Worm (Caenorhabditis elegans) whole organism, mixed stage, embryonic: ENCODE results near the gene F54F12.2.

Experiments
- bed-3 ChIP-seq: fragments of 200-800 bp; sonication (Bioruptor generic); optimal IDR thresholded peaks from 3 replicates; lab custom pipeline; 2018; ENCODE audit warnings: mild to moderate bottlenecking, missing genetic modification characterization, moderate library complexity, missing compliant biosample characterization
- ceh-83 ChIP-seq: fragments of 200-800 bp; sonication (Bioruptor generic); optimal IDR thresholded peaks from 2 replicates; lab custom pipeline; 2018; ENCODE audit warnings: mild to moderate bottlenecking, missing genetic modification characterization, missing compliant biosample characterization
- ces-1 ChIP-seq: fragments of 150-350 bp; optimal IDR thresholded peaks from 2 replicates; lab custom pipeline; 2014; ENCODE audit warnings: missing biosample characterization, missing genetic modification reagents, missing genetic modification characterization
- elt-1 ChIP-seq: sonication (generic microtip); optimal IDR thresholded peaks from 2 replicates; lab custom pipeline; 2017; ENCODE audit warnings: missing genetic modification characterization, mild to moderate bottlenecking, missing compliant biosample characterization, antibody characterized with exemption, moderate library complexity, borderline replicate concordance; ENCODE audit not compliant: insufficient read depth
- lin-13 ChIP-seq: fragments of 150-350 bp; optimal IDR thresholded peaks from 2 replicates; lab custom pipeline; 2014; ENCODE audit warnings: missing biosample characterization, missing genetic modification characterization
- mab-5 ChIP-seq: fragments of 150-350 bp; optimal IDR thresholded peaks from 2 replicates; lab custom pipeline; 2014; ENCODE audit warnings: missing biosample characterization, missing genetic modification characterization
- mep-1 ChIP-seq: fragments of 150-350 bp; optimal IDR thresholded peaks from 2 replicates; lab custom pipeline; 2017; ENCODE audit warnings: missing biosample characterization, missing genetic modification reagents, missing genetic modification characterization, inconsistent platforms
- nhr-12 ChIP-seq: fragments of 150-350 bp; optimal IDR thresholded peaks from 2 replicates; lab custom pipeline; 2014; ENCODE audit warnings: missing biosample characterization, missing genetic modification characterization
- nhr-28 ChIP-seq: fragments of 150-350 bp; optimal IDR thresholded peaks from 2 replicates; lab custom pipeline; 2014; ENCODE audit warnings: missing biosample characterization, missing genetic modification characterization
- tbx-8 ChIP-seq: fragments of 200-800 bp; sonication (Bioruptor generic); optimal IDR thresholded peaks from 2 replicates; lab custom pipeline; 2018; ENCODE audit warnings: mild to moderate bottlenecking, missing genetic modification characterization, moderate library complexity, missing compliant biosample characterization
- unc-120 ChIP-seq: sonication (generic microtip); optimal IDR thresholded peaks from 2 replicates; lab custom pipeline; 2017; ENCODE audit warnings: missing genetic modification characterization, missing compliant biosample characterization; ENCODE audit not compliant: poor library complexity, severe bottlenecking
- unc-39 ChIP-seq: fragments of 150-350 bp; optimal IDR thresholded peaks from 2 replicates; lab custom pipeline; 2014; ENCODE audit warnings: missing biosample characterization, missing genetic modification characterization

DNA sequence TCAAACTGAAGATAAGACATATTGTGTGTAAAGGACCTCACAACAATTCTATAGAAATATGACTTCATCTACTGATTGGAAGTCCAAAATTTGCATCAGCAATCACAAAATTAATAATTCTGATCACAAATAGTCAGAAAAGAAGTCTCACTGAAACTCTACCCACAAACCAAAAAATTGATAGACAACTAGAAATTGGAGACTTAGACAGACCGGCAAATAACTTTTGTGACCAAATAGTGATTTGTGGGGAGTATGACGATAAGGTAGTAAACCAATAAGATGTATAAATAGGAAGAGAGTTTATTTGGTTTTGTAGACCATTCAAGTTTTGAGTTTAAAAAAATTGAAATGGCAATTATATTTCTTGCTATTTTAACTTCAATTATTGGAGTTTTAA, 15.6 kb upstream of the F54F12.2 start, which contains the start of gene cyp-13A12:
- no peak for TF ChIP-seq nhr-12
- no peak for TF ChIP-seq elt-1 (tag; lab: Kevin White, UChicago)
- no peak for TF ChIP-seq bed-3 (GFP tag; lab: Kevin White, UChicago)
- TF ChIP-seq mab-5 (tag; lab: Kevin White, UChicago), result no peak
- no peak for TF ChIP-seq lin-13 (tag; lab: Kevin White, UChicago)
- TF ChIP-seq unc-39 (tag; lab: Kevin White, UChicago), result no peak
- no peak for TF ChIP-seq mep-1 (tag; lab: Kevin White, UChicago)
- TF ChIP-seq ces-1 (GFP tag; lab: Kevin White, UChicago), result no peak
- TF ChIP-seq ceh-83, result no peak
- TF ChIP-seq tbx-8 (GFP tag; lab: Kevin White, UChicago), result no peak
- TF ChIP-seq unc-120 (tag; lab: Kevin White, UChicago), result no peak
- no peak for TF ChIP-seq nhr-28 (tag; lab: Kevin White, UChicago)
